Fruit fly (Drosophila melanogaster) whole organism, embryonic: ENCODE results near the gene P5cr-2.

Source experiments
- CG1647 ChIP-seq: fragments of 200-800 bp; sonication (Bioruptor generic); optimal IDR thresholded peaks from 3 replicates; lab custom pipeline; 2016; ENCODE audit warnings: missing biosample characterization, missing genetic modification characterization
- CG3847 ChIP-seq: fragments of 200-800 bp; sonication (Bioruptor generic); IDR thresholded peaks from 2 replicates; pipeline ENCODE4 v1.3.6; 2022; ENCODE audit warnings: missing biosample characterization, missing genetic modification characterization
- HHEX ChIP-seq: fragments of 200-800 bp; sonication (Bioruptor generic); optimal IDR thresholded peaks from 3 replicates; lab custom pipeline; 2017; ENCODE audit warnings: missing biosample characterization, mild to moderate bottlenecking, missing genetic modification characterization, missing genetic modification reagents
- Hmr ChIP-seq: fragments of 200-800 bp; sonication (Bioruptor generic); optimal IDR thresholded peaks from 3 replicates; lab custom pipeline; 2017; ENCODE audit warnings: mild to moderate bottlenecking, missing biosample characterization, missing genetic modification reagents, missing genetic modification characterization
- dmrt99B ChIP-seq: fragments of 200-800 bp; sonication (Bioruptor generic); optimal IDR thresholded peaks from 2 replicates; lab custom pipeline; 2018; ENCODE audit warnings: missing biosample characterization, mild to moderate bottlenecking, missing genetic modification characterization, moderate library complexity
- mam ChIP-seq: fragments of 200-800 bp; sonication (Bioruptor generic); optimal IDR thresholded peaks from 3 replicates; lab custom pipeline; 2016; ENCODE audit warnings: missing biosample characterization, missing genetic modification characterization

dm6 chr3R:17534325-17535105 lies at the start of gene P5cr-2, which contains the start of gene CG5823:
- TF ChIP-seq HHEX (GFP tag; lab: Kevin White, UChicago): peak; percentile 57
- TF ChIP-seq CG1647: peak; percentile 26
- peak; percentile 57; the same call in 1 of the 2 replicates for TF ChIP-seq CG3847 (GFP tag; lab: Robert Waterston, UW)
- peak; percentile 24 for TF ChIP-seq mam (GFP tag; lab: Kevin White, UChicago)
- TF ChIP-seq Hmr (GFP tag; lab: Kevin White, UChicago): peak; percentile 67
- no peak for TF ChIP-seq dmrt99B (tag; lab: Kevin White, UChicago)
